Fruit fly (Drosophila melanogaster) whole organism, embryonic: ENCODE results near the gene Vsx1.
A peak's percentile ranks its signal among the peaks of the same experiment; 100 is the strongest.

Source experiments
- Adf1 ChIP-seq: fragments of 200-800 bp; sonication (Bioruptor generic); IDR thresholded peaks from 2 replicates; pipeline ENCODE4 v1.3.6; 2022; ENCODE audit warnings: missing biosample characterization, missing genetic modification characterization
- Antp ChIP-seq: fragments of 200-800 bp; sonication (Bioruptor generic); optimal IDR thresholded peaks from 3 replicates; lab custom pipeline; 2016; ENCODE audit warnings: missing biosample characterization, missing genetic modification characterization
- Atf6 ChIP-seq: fragments of 200-800 bp; sonication (Bioruptor generic); IDR thresholded peaks from 2 replicates; pipeline ENCODE4 v1.3.6; 2022; ENCODE audit warnings: missing biosample characterization, missing genetic modification characterization
- CG10147 ChIP-seq: fragments of 200-800 bp; sonication (Bioruptor generic); optimal IDR thresholded peaks from 2 replicates; lab custom pipeline; 2019; ENCODE audit warnings: missing biosample characterization, mild to moderate bottlenecking, missing genetic modification characterization, moderate library complexity
- CG13775 ChIP-seq: fragments of 200-800 bp; sonication (Bioruptor generic); optimal IDR thresholded peaks from 3 replicates; lab custom pipeline; 2017; ENCODE audit warnings: missing biosample characterization, mild to moderate bottlenecking, missing genetic modification characterization
- CG1529 ChIP-seq: fragments of 200-800 bp; sonication (Bioruptor generic); optimal IDR thresholded peaks from 3 replicates; lab custom pipeline; 2018; ENCODE audit warnings: missing biosample characterization, missing genetic modification characterization
- CG15514 ChIP-seq: fragments of 200-800 bp; sonication (Bioruptor generic); optimal IDR thresholded peaks from 3 replicates; lab custom pipeline; 2017; ENCODE audit warnings: missing biosample characterization, missing genetic modification characterization, mild to moderate bottlenecking, moderate library complexity, missing genetic modification reagents
- CG16779 ChIP-seq: fragments of 200-800 bp; sonication (Bioruptor generic); IDR thresholded peaks from 2 replicates; pipeline ENCODE4 v1.3.6; 2022; ENCODE audit warnings: missing biosample characterization, missing genetic modification characterization
- CG17328 ChIP-seq: fragments of 200-800 bp; sonication (Bioruptor generic); IDR thresholded peaks from 2 replicates; pipeline ENCODE4 v1.3.6; 2022; ENCODE audit warnings: missing biosample characterization, missing genetic modification characterization
- CG2116 ChIP-seq: fragments of 200-800 bp; sonication (Bioruptor generic); optimal IDR thresholded peaks from 3 replicates; lab custom pipeline; 2018; ENCODE audit warnings: missing biosample characterization, mild to moderate bottlenecking, missing genetic modification characterization
- CG30403 ChIP-seq: fragments of 200-800 bp; sonication (Bioruptor generic); optimal IDR thresholded peaks from 3 replicates; lab custom pipeline; 2016; ENCODE audit warnings: missing biosample characterization, missing genetic modification characterization
- CG31441 ChIP-seq: fragments of 200-800 bp; sonication (Bioruptor generic); IDR thresholded peaks from 2 replicates; pipeline ENCODE4 v1.3.6; 2022; ENCODE audit warnings: missing biosample characterization, missing genetic modification characterization
- CG3726 ChIP-seq: fragments of 200-800 bp; sonication (Bioruptor generic); IDR thresholded peaks from 3 replicates; pipeline ENCODE4, ENCODE4 v1.3.6; 2022; ENCODE audit warnings: missing biosample characterization, missing genetic modification characterization
- CG3995 ChIP-seq: fragments of 200-800 bp; sonication (Bioruptor generic); optimal IDR thresholded peaks from 3 replicates; lab custom pipeline; 2016; ENCODE audit warnings: missing biosample characterization, missing genetic modification characterization
- CG4360 ChIP-seq: fragments of 200-800 bp; sonication (Bioruptor generic); IDR thresholded peaks from 2 replicates; pipeline ENCODE4 v1.3.6; 2022; ENCODE audit warnings: missing biosample characterization, missing genetic modification characterization
- CG6254 ChIP-seq: fragments of 200-800 bp; sonication (Bioruptor generic); optimal IDR thresholded peaks from 3 replicates; lab custom pipeline; 2017; ENCODE audit warnings: mild to moderate bottlenecking, missing biosample characterization, missing genetic modification reagents, missing genetic modification characterization
- CG8281 ChIP-seq: fragments of 200-800 bp; sonication (Bioruptor generic); optimal IDR thresholded peaks from 2 replicates; lab custom pipeline; 2018; ENCODE audit warnings: missing biosample characterization, mild to moderate bottlenecking, missing genetic modification characterization, moderate library complexity
- CG8359 ChIP-seq: fragments of 200-800 bp; sonication (Bioruptor generic); optimal IDR thresholded peaks from 2 replicates; lab custom pipeline; 2017; ENCODE audit warnings: missing biosample characterization, mild to moderate bottlenecking, missing genetic modification characterization, borderline replicate concordance
- CG8478 ChIP-seq: fragments of >200 bp; optimal IDR thresholded peaks from 2 replicates; lab custom pipeline; 2018
- CG8765 ChIP-seq: fragments of 200-800 bp; sonication (Bioruptor generic); IDR thresholded peaks from 2 replicates; pipeline ENCODE4 v1.3.6; 2022; ENCODE audit warnings: missing biosample characterization, missing genetic modification characterization
- D ChIP-seq, 2 experiments: fragments of 200-800 bp in 1 of 2; fragments of >200 bp in 1 of 2; sonication (Bioruptor generic) in 1 of 2; optimal IDR thresholded peaks; 2 replicates in 1 of 2; 3 replicates in 1 of 2; lab custom pipeline; 2017; ENCODE audit warnings: mild to moderate bottlenecking in 1 of 2, missing biosample characterization in 1 of 2, missing genetic modification characterization in 1 of 2, missing genetic modification reagents in 1 of 2
- D19B ChIP-seq: fragments of 200-800 bp; sonication (Bioruptor generic); optimal IDR thresholded peaks from 2 replicates; lab custom pipeline; 2017; ENCODE audit warnings: missing biosample characterization, mild to moderate bottlenecking, missing genetic modification characterization
- Doc3 ChIP-seq: fragments of 200-800 bp; sonication (Bioruptor generic); IDR thresholded peaks from 3 replicates; pipeline ENCODE4 v1.3.6; 2022; ENCODE audit warnings: missing biosample characterization, missing genetic modification characterization; ENCODE audit not compliant: partially characterized antibody
- Elba2 ChIP-seq: fragments of 200-800 bp; sonication (Bioruptor generic); optimal IDR thresholded peaks from 3 replicates; lab custom pipeline; 2016; ENCODE audit warnings: missing biosample characterization, missing genetic modification characterization
- Fer1 ChIP-seq: fragments of 200-800 bp; sonication (Bioruptor generic); optimal IDR thresholded peaks from 2 replicates; lab custom pipeline; 2017; ENCODE audit warnings: missing biosample characterization, mild to moderate bottlenecking, missing genetic modification characterization
- Hey ChIP-seq: fragments of 200-800 bp; sonication (Bioruptor generic); optimal IDR thresholded peaks from 3 replicates; lab custom pipeline; 2018; ENCODE audit warnings: missing biosample characterization, mild to moderate bottlenecking, missing genetic modification characterization
- Hr51 ChIP-seq, 2 experiments: fragments of 200-800 bp; sonication (Bioruptor generic); optimal IDR thresholded peaks; 2 replicates in 1 of 2; 3 replicates in 1 of 2; lab custom pipeline; 2016 to 2018; ENCODE audit warnings: missing biosample characterization in 2 of 2, missing genetic modification characterization in 2 of 2, mild to moderate bottlenecking in 1 of 2, moderate library complexity in 1 of 2
- Nf-YB ChIP-seq: fragments of 200-800 bp; sonication (Bioruptor generic); optimal IDR thresholded peaks from 3 replicates; lab custom pipeline; 2019; ENCODE audit warnings: missing biosample characterization, mild to moderate bottlenecking, missing genetic modification characterization, moderate library complexity
- PHDP ChIP-seq: fragments of 200-800 bp; sonication (Bioruptor generic); optimal IDR thresholded peaks from 3 replicates; lab custom pipeline; 2018; ENCODE audit warnings: missing biosample characterization, mild to moderate bottlenecking, missing genetic modification characterization, moderate library complexity
- Ravus ChIP-seq: fragments of 200-800 bp; sonication (Bioruptor generic); IDR thresholded peaks from 2 replicates; pipeline ENCODE4 v1.3.6; 2022; ENCODE audit warnings: missing biosample characterization, missing genetic modification characterization
- Trl ChIP-seq, 3 experiments: fragments of >200 bp in 2 of 3; fragments of 200-800 bp in 1 of 3; sonication (Bioruptor generic) in 1 of 3; optimal IDR thresholded peaks; 2 replicates in 1 of 3; 3 replicates in 2 of 3; lab custom pipeline; 2016 to 2017; ENCODE audit warnings: missing biosample characterization in 1 of 3, missing genetic modification characterization in 1 of 3
- Xrp1 ChIP-seq: fragments of 200-800 bp; sonication (Bioruptor generic); IDR thresholded peaks from 2 replicates; pipeline ENCODE4 v1.3.6; 2022; ENCODE audit warnings: missing biosample characterization, missing genetic modification characterization
- al ChIP-seq: fragments of 200-800 bp; sonication (Bioruptor generic); IDR thresholded peaks from 2 replicates; pipeline ENCODE4 v1.3.6; 2022; ENCODE audit warnings: missing biosample characterization, missing genetic modification characterization
- cato ChIP-seq: fragments of 200-800 bp; sonication (Bioruptor generic); optimal IDR thresholded peaks from 2 replicates; lab custom pipeline; 2016; ENCODE audit warnings: missing biosample characterization, missing genetic modification characterization, borderline replicate concordance
- corto ChIP-seq: fragments of 200-800 bp; sonication (Bioruptor generic); optimal IDR thresholded peaks from 2 replicates; lab custom pipeline; 2016; ENCODE audit warnings: missing biosample characterization, mild to moderate bottlenecking, missing genetic modification characterization, moderate library complexity
- crc ChIP-seq: fragments of 200-800 bp; sonication (Bioruptor generic); optimal IDR thresholded peaks from 2 replicates; lab custom pipeline; 2016; ENCODE audit warnings: missing biosample characterization, missing genetic modification characterization
- crol ChIP-seq: fragments of 200-800 bp; sonication (Bioruptor generic); IDR thresholded peaks from 2 replicates; pipeline ENCODE4 v1.3.6; 2022; ENCODE audit warnings: missing biosample characterization, missing genetic modification characterization
- cwo ChIP-seq: fragments of 200-800 bp; sonication (Bioruptor generic); optimal IDR thresholded peaks from 3 replicates; lab custom pipeline; 2017; ENCODE audit warnings: missing biosample characterization, missing genetic modification characterization, mild to moderate bottlenecking, moderate library complexity, missing genetic modification reagents
- danr ChIP-seq: fragments of 200-800 bp; sonication (Bioruptor generic); IDR thresholded peaks from 2 replicates; pipeline ENCODE4 v1.3.6; 2022; ENCODE audit warnings: missing biosample characterization, missing genetic modification characterization
- disco-r ChIP-seq: fragments of 200-800 bp; sonication (Bioruptor generic); optimal IDR thresholded peaks from 2 replicates; lab custom pipeline; 2016; ENCODE audit warnings: missing biosample characterization, missing genetic modification characterization
- dmrt11E ChIP-seq: fragments of 200-800 bp; sonication (Bioruptor generic); optimal IDR thresholded peaks from 3 replicates; lab custom pipeline; 2018; ENCODE audit warnings: missing biosample characterization, mild to moderate bottlenecking, missing genetic modification characterization, moderate library complexity
- en ChIP-seq: fragments of 200-800 bp; sonication (Bioruptor generic); optimal IDR thresholded peaks from 2 replicates; lab custom pipeline; 2016; ENCODE audit warnings: missing biosample characterization, missing genetic modification characterization
- esg ChIP-seq: fragments of 200-800 bp; sonication (Bioruptor generic); conservative IDR thresholded peaks from 2 replicates; pipeline ENCODE4 v1.3.6; 2022; ENCODE audit warnings: missing biosample characterization, missing genetic modification characterization
- grn ChIP-seq: fragments of 200-800 bp; sonication (Bioruptor generic); optimal IDR thresholded peaks from 3 replicates; lab custom pipeline; 2017; ENCODE audit warnings: missing biosample characterization, missing genetic modification characterization
- knrl ChIP-seq: fragments of 200-800 bp; sonication (Bioruptor generic); IDR thresholded peaks from 3 replicates; pipeline ENCODE4 v1.3.6; 2022; ENCODE audit warnings: missing biosample characterization, missing genetic modification characterization; ENCODE audit not compliant: partially characterized antibody
- phol ChIP-seq: fragments of 200-800 bp; sonication (Bioruptor generic); optimal IDR thresholded peaks from 3 replicates; lab custom pipeline; 2018; ENCODE audit warnings: missing biosample characterization, mild to moderate bottlenecking, missing genetic modification characterization, moderate library complexity
- sqz ChIP-seq: fragments of 200-800 bp; sonication (Bioruptor generic); optimal IDR thresholded peaks from 3 replicates; lab custom pipeline; 2018; ENCODE audit warnings: missing biosample characterization, mild to moderate bottlenecking, missing genetic modification characterization
- tup ChIP-seq: fragments of 200-800 bp; sonication (Bioruptor generic); optimal IDR thresholded peaks from 2 replicates; lab custom pipeline; 2016; ENCODE audit warnings: missing biosample characterization, mild to moderate bottlenecking, missing genetic modification characterization, moderate library complexity
- tx ChIP-seq: fragments of 200-800 bp; sonication (Bioruptor generic); optimal IDR thresholded peaks from 2 replicates; lab custom pipeline; 2016; ENCODE audit warnings: missing biosample characterization, missing genetic modification characterization
- unpg ChIP-seq: fragments of 200-800 bp; sonication (Bioruptor generic); optimal IDR thresholded peaks from 3 replicates; lab custom pipeline; 2018; ENCODE audit warnings: missing biosample characterization, mild to moderate bottlenecking, missing genetic modification characterization, moderate library complexity
- usp ChIP-seq: fragments of >200 bp; optimal IDR thresholded peaks from 2 replicates; lab custom pipeline; 2017; ENCODE audit warnings: missing biosample characterization, missing genetic modification characterization

Gene Vsx1

DNA sequence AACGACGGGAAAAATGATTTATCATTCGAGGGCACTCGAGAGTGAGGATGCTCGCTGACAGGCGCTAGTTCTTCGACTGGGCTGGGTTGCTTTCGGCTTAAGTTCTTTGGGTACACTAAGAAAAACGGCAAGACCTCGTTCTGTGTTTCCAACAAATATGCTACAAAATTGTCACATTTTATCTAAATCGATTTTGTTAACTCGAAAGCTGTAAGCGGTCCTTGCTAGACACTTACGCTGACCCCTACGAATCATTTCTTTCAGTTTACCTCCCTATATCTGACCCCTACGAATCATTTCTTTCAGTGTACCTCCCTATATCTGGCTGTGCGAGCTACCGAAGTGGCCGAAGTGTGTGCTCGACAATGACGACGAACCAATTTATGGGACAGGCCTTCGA is 30.1 kb upstream of the Vsx1 start (continued):
- no peak for TF ChIP-seq CG31441
- no peak for TF ChIP-seq tx (GFP tag; lab: Kevin White, UChicago)
- peak; percentile 14 for TF ChIP-seq CG13775
- no peak for TF ChIP-seq CG1529
- TF ChIP-seq Doc3, result no peak
- TF ChIP-seq Ravus (GFP tag; lab: Robert Waterston, UW), result no peak
- TF ChIP-seq unpg (GFP tag; lab: Kevin White, UChicago), result no peak
- TF ChIP-seq grn (GFP tag; lab: Kevin White, UChicago), result no peak
- no peak for TF ChIP-seq CG3726
- TF ChIP-seq usp (GFP tag; lab: Kevin White, UChicago), result no peak
- TF ChIP-seq esg (GFP tag; lab: Robert Waterston, UW), result no peak
- TF ChIP-seq CG3995, result no peak
- TF ChIP-seq CG16779 (GFP tag; lab: Robert Waterston, UW), result no peak
- TF ChIP-seq corto (GFP tag; lab: Kevin White, UChicago), result no peak
- no peak for TF ChIP-seq CG2116 (GFP tag; lab: Kevin White, UChicago)
- TF ChIP-seq CG8359 (GFP tag; lab: Kevin White, UChicago), result no peak
- TF ChIP-seq PHDP, result no peak
- no peak for TF ChIP-seq al (GFP tag; lab: Robert Waterston, UW)
- no peak for TF ChIP-seq danr (GFP tag; lab: Robert Waterston, UW)
- TF ChIP-seq Adf1 (GFP tag; lab: Robert Waterston, UW), result no peak
- peak; percentile 6 for TF ChIP-seq disco-r (GFP tag; lab: Kevin White, UChicago)
- TF ChIP-seq CG15514, result no peak
- TF ChIP-seq Xrp1 (GFP tag; lab: Robert Waterston, UW), result peak; percentile 56
- TF ChIP-seq D19B, result no peak
- no peak for TF ChIP-seq tup (GFP tag; lab: Kevin White, UChicago)

DNA sequence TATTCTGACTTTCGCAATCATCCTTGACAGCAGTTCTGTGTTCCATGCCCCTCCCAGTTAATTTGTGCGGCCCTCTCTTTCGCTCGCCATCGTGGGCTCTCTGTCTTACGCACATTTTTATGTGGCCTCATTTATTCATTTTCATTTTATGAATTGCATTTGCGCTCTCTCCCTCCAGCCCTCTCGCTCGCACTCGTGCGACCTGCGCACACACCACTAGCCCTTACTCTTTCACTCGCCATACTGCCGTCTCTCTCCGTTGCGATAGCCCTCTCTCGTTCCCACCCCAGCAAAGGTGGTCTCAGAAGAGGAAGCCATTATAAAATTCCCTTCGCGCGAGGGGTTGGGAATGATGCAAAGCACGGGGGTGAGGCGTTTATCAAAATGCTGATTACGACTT is 14.6 kb upstream of the Vsx1 start:
- TF ChIP-seq Fer1 (GFP tag; lab: Kevin White, UChicago) (no peak), knrl (GFP tag; lab: Robert Waterston, UW) (no peak), Nf-YB (peak; percentile 92), Adf1 (GFP tag; lab: Robert Waterston, UW) (peak; percentile 24; the same call in 1 of the 2 replicates), Hr51 (GFP tag; optimal IDR thresholded peaks at IDR 0.05; lab: Kevin White, UChicago) (no peak), CG17328 (GFP tag; lab: Robert Waterston, UW) (no peak), CG10147 (GFP tag; lab: Kevin White, UChicago) (no peak), CG6254 (GFP tag; lab: Kevin White, UChicago) (no peak), Hey (no peak), cato (no peak), CG30403 (GFP tag; lab: Kevin White, UChicago) (no peak), phol (peak; percentile 72), sqz (GFP tag; lab: Kevin White, UChicago) (peak; percentile 64), en (no peak), Elba2 (GFP tag; lab: Kevin White, UChicago) (no peak), crc (GFP tag; lab: Kevin White, UChicago) (no peak), cwo (GFP tag; lab: Kevin White, UChicago) (no peak), Atf6 (GFP tag; lab: Robert Waterston, UW) (no peak), CG8478 (lab: Kevin White, UChicago) (peak; percentile 95), CG8281 (tag; lab: Kevin White, UChicago) (no peak), dmrt11E (tag; lab: Kevin White, UChicago) (no peak), Trl (optimal IDR thresholded peaks at IDR 0.05; lab: Kevin White, UChicago) (peak in 1 of 2 experiments; percentile 16), Trl (GFP tag; optimal IDR thresholded peaks at IDR 0.05; lab: Kevin White, UChicago) (no peak), CG4360 (GFP tag; lab: Robert Waterston, UW) (no peak), crol (GFP tag; lab: Robert Waterston, UW) (peak; percentile 68), CG8765 (no peak), D (optimal IDR thresholded peaks at IDR 0.05; lab: Kevin White, UChicago) (peak; percentile 43), D (GFP tag; optimal IDR thresholded peaks at IDR 0.05; lab: Kevin White, UChicago) (no peak), Antp (no peak)
